Worm (Caenorhabditis elegans) whole organism, young adult: ENCODE data around the gene srh-212.
"Not testable (repeated sequence)": the region's sequence is repeated elsewhere in the genome, so short reads cannot be mapped to it uniquely, and the experiment has no call there.

Experiments
- B0261.1 ChIP-seq: sonication (generic microtip); optimal IDR thresholded peaks from 2 replicates; lab custom pipeline; 2016; ENCODE audit warnings: mild to moderate bottlenecking, missing genetic modification characterization, moderate library complexity, missing compliant biosample characterization
- D2030.7 ChIP-seq: fragments of 200-800 bp; sonication (Bioruptor generic); IDR thresholded peaks from 2 replicates; pipeline ENCODE4 v1.3.6; 2022; ENCODE audit warnings: missing genetic modification reagents, missing genetic modification characterization, missing compliant biosample characterization
- F10E7.11 ChIP-seq: sonication (generic microtip); optimal IDR thresholded peaks from 2 replicates; lab custom pipeline; 2017; ENCODE audit warnings: mild to moderate bottlenecking, missing genetic modification characterization, moderate library complexity, missing compliant biosample characterization
- F39B2.1 ChIP-seq: fragments of 200-800 bp; sonication (Bioruptor generic); IDR thresholded peaks from 2 replicates; pipeline ENCODE4 v1.3.6; 2022; ENCODE audit warnings: missing genetic modification reagents, missing genetic modification characterization, missing compliant biosample characterization
- F49E8.2 ChIP-seq: sonication (generic microtip); optimal IDR thresholded peaks from 3 replicates; lab custom pipeline; 2017; ENCODE audit warnings: missing genetic modification characterization, mild to moderate bottlenecking, missing compliant biosample characterization, antibody characterized with exemption, moderate library complexity; ENCODE audit not compliant: insufficient read depth
- F57C9.4 ChIP-seq: sonication (generic microtip); optimal IDR thresholded peaks from 2 replicates; lab custom pipeline; 2017; ENCODE audit warnings: mild to moderate bottlenecking, missing genetic modification characterization, missing compliant biosample characterization
- T07F8.4 ChIP-seq: sonication (generic microtip); optimal IDR thresholded peaks from 2 replicates; lab custom pipeline; 2016; ENCODE audit warnings: mild to moderate bottlenecking, missing genetic modification characterization, moderate library complexity, missing compliant biosample characterization
- Y79H2A.3 ChIP-seq: fragments of 200-800 bp; sonication (Bioruptor generic); conservative IDR thresholded peaks from 2 replicates; pipeline ENCODE4 v1.3.6; 2022; ENCODE audit warnings: missing genetic modification reagents, missing genetic modification characterization, missing compliant biosample characterization
- ZK185.1 ChIP-seq: sonication (generic microtip); optimal IDR thresholded peaks from 2 replicates; lab custom pipeline; 2016; ENCODE audit warnings: mild to moderate bottlenecking, missing genetic modification characterization, missing compliant biosample characterization; ENCODE audit not compliant: poor library complexity, severe bottlenecking
- aptf-2 ChIP-seq: fragments of 200-800 bp; sonication (Bioruptor generic); conservative IDR thresholded peaks from 2 replicates; pipeline ENCODE4 v1.3.6; 2022; ENCODE audit warnings: missing genetic modification reagents, missing genetic modification characterization, missing compliant biosample characterization
- attf-3 ChIP-seq: fragments of 200-800 bp; sonication (Bioruptor generic); conservative IDR thresholded peaks from 2 replicates; pipeline ENCODE4 v1.3.6; 2022; ENCODE audit warnings: missing genetic modification reagents, missing genetic modification characterization, missing compliant biosample characterization
- bed-2 ChIP-seq: fragments of 200-800 bp; sonication (Bioruptor generic); IDR thresholded peaks from 2 replicates; pipeline ENCODE4 v1.3.6; 2022; ENCODE audit warnings: missing genetic modification reagents, missing genetic modification characterization, missing compliant biosample characterization
- ccch-3 ChIP-seq: fragments of 200-800 bp; sonication (Bioruptor generic); optimal IDR thresholded peaks from 2 replicates; lab custom pipeline; 2018; ENCODE audit warnings: mild to moderate bottlenecking, missing genetic modification characterization, missing compliant biosample characterization
- ceh-100 ChIP-seq: fragments of 200-800 bp; sonication (Bioruptor generic); IDR thresholded peaks from 2 replicates; pipeline ENCODE4 v1.3.6; 2022; ENCODE audit warnings: missing genetic modification reagents, missing genetic modification characterization, missing compliant biosample characterization
- ceh-27 ChIP-seq: fragments of 200-800 bp; sonication (Bioruptor generic); optimal IDR thresholded peaks from 2 replicates; lab custom pipeline; 2018; ENCODE audit warnings: mild to moderate bottlenecking, missing genetic modification characterization, moderate library complexity, missing compliant biosample characterization
- ceh-91 ChIP-seq: fragments of 200-800 bp; sonication (Bioruptor generic); IDR thresholded peaks from 2 replicates; pipeline ENCODE4 v1.3.6; 2022; ENCODE audit warnings: missing genetic modification reagents, missing genetic modification characterization, missing compliant biosample characterization
- chd-7 ChIP-seq: sonication (generic microtip); optimal IDR thresholded peaks from 2 replicates; lab custom pipeline; 2016; ENCODE audit warnings: mild to moderate bottlenecking, missing genetic modification characterization, moderate library complexity, missing compliant biosample characterization
- ekl-4 ChIP-seq: fragments of 200-800 bp; sonication (Bioruptor generic); IDR thresholded peaks from 2 replicates; pipeline ENCODE4 v1.3.6; 2022; ENCODE audit warnings: missing genetic modification reagents, missing genetic modification characterization, missing compliant biosample characterization
- hmg-1.2 ChIP-seq: fragments of 200-800 bp; sonication (Bioruptor generic); IDR thresholded peaks from 2 replicates; pipeline ENCODE4 v1.3.6; 2022; ENCODE audit warnings: missing genetic modification reagents, missing genetic modification characterization, missing compliant biosample characterization
- lin-26 ChIP-seq: fragments of 200-800 bp; sonication (Bioruptor generic); IDR thresholded peaks from 2 replicates; pipeline ENCODE4 v1.3.6; 2022; ENCODE audit warnings: missing genetic modification reagents, missing genetic modification characterization, missing compliant biosample characterization
- lin-35 ChIP-seq, 3 experiments: fragments of 150-350 bp in 2 of 3; sonication (generic microtip) in 1 of 3; optimal IDR thresholded peaks; 2 replicates each; lab custom pipeline; 2014 to 2018; ENCODE audit warnings: missing biosample characterization in 3 of 3, missing genetic modification characterization in 3 of 3, missing genetic modification reagents in 3 of 3
- madf-10 ChIP-seq: sonication (generic microtip); optimal IDR thresholded peaks from 2 replicates; lab custom pipeline; 2016; ENCODE audit warnings: mild to moderate bottlenecking, missing genetic modification characterization, missing compliant biosample characterization
- mel-28 ChIP-seq: sonication (generic microtip); optimal IDR thresholded peaks from 2 replicates; lab custom pipeline; 2016; ENCODE audit warnings: borderline replicate concordance, mild to moderate bottlenecking, missing genetic modification characterization, missing compliant biosample characterization
- mes-4 ChIP-seq: sonication (generic microtip); optimal IDR thresholded peaks from 2 replicates; lab custom pipeline; 2016; ENCODE audit warnings: missing genotype, missing genetic modification characterization, missing compliant biosample characterization
- nfya-1 ChIP-seq: sonication (generic microtip); optimal IDR thresholded peaks from 2 replicates; lab custom pipeline; 2017; ENCODE audit warnings: antibody characterized with exemption, missing compliant biosample characterization, missing genetic modification characterization, borderline replicate concordance; ENCODE audit not compliant: insufficient read depth
- nhr-27 ChIP-seq: fragments of 200-800 bp; sonication (Bioruptor generic); optimal IDR thresholded peaks from 2 replicates; lab custom pipeline; 2018; ENCODE audit warnings: mild to moderate bottlenecking, missing genetic modification characterization, moderate library complexity, missing compliant biosample characterization
- repo-1 ChIP-seq: sonication (generic microtip); optimal IDR thresholded peaks from 2 replicates; lab custom pipeline; 2017; ENCODE audit warnings: mild to moderate bottlenecking, missing genetic modification characterization, missing compliant biosample characterization
- rpc-1 ChIP-seq, 2 experiments: fragments of 150-350 bp in 1 of 2; sonication (generic microtip) in 1 of 2; optimal IDR thresholded peaks; 2 replicates each; lab custom pipeline; 2014 to 2018; ENCODE audit warnings: missing biosample characterization in 1 of 2, missing genetic modification characterization in 1 of 2, missing genetic modification reagents in 1 of 2, missing genotype in 1 of 2
- snpc-1.3 ChIP-seq: sonication (generic microtip); optimal IDR thresholded peaks from 2 replicates; lab custom pipeline; 2017; ENCODE audit warnings: missing genetic modification characterization, mild to moderate bottlenecking, missing compliant biosample characterization, antibody characterized with exemption, moderate library complexity, missing genotype, missing genetic modification reagents; ENCODE audit not compliant: insufficient read depth
- somi-1 ChIP-seq: fragments of 200-800 bp; sonication (Bioruptor generic); optimal IDR thresholded peaks from 2 replicates; lab custom pipeline; 2018; ENCODE audit warnings: mild to moderate bottlenecking, missing genetic modification characterization, missing compliant biosample characterization
- sptf-2 ChIP-seq: fragments of 200-800 bp; sonication (Bioruptor generic); optimal IDR thresholded peaks from 2 replicates; lab custom pipeline; 2018; ENCODE audit warnings: mild to moderate bottlenecking, missing genetic modification characterization, missing compliant biosample characterization
- unc-62 ChIP-seq: fragments of 150-350 bp; optimal IDR thresholded peaks from 2 replicates; lab custom pipeline; 2014; ENCODE audit warnings: missing biosample characterization, missing genetic modification reagents, missing genetic modification characterization
- zim-3 ChIP-seq: sonication (generic microtip); optimal IDR thresholded peaks from 2 replicates; lab custom pipeline; 2017; ENCODE audit warnings: mild to moderate bottlenecking, missing genetic modification characterization, moderate library complexity, missing compliant biosample characterization
- ztf-18 ChIP-seq: sonication (generic microtip); optimal IDR thresholded peaks from 2 replicates; lab custom pipeline; 2016; ENCODE audit warnings: missing genotype, mild to moderate bottlenecking, missing genetic modification characterization, missing compliant biosample characterization
- ztf-22 ChIP-seq: fragments of 200-800 bp; sonication (Bioruptor generic); optimal IDR thresholded peaks from 2 replicates; lab custom pipeline; 2018; ENCODE audit warnings: mild to moderate bottlenecking, missing genetic modification characterization, moderate library complexity, missing compliant biosample characterization

The srh-212 gene

DNA sequence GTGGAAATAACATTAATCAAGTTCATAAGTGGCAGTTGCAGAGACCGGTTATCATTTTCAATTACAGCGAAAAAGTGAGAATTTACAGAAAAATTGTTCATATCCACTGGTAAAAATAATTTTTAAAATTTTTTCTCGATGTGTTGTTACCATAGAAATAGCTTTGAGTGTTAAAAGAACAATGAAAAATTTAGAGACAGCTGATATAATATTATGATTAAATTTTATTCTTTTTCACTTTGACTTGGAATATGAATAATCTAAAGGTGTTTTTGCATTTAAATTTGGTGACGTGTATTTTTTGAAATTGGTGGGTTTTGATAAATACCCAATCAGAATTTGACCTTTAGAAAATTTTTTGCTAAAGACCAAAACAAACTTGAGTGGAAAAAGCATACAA, 34.6 kb upstream of the srh-212 start, which contains the start of gene F59B1.6:
F59B1.6 (minus strand) TSS at position 101 of the 400 bp plus-strand sequence.
- TF ChIP-seq ekl-4, result no peak
- no peak for TF ChIP-seq hmg-1.2 (GFP tag; lab: Robert Waterston, UW)
- TF ChIP-seq F57C9.4 (tag; lab: Kevin White, UChicago), result no peak
- TF ChIP-seq D2030.7 (GFP tag; lab: Robert Waterston, UW), result no peak
- TF ChIP-seq nhr-27 (tag; lab: Kevin White, UChicago), result no peak
- no peak for TF ChIP-seq F39B2.1 (GFP tag; lab: Robert Waterston, UW)
- TF ChIP-seq, all 124 proteins: peak for 0

DNA sequence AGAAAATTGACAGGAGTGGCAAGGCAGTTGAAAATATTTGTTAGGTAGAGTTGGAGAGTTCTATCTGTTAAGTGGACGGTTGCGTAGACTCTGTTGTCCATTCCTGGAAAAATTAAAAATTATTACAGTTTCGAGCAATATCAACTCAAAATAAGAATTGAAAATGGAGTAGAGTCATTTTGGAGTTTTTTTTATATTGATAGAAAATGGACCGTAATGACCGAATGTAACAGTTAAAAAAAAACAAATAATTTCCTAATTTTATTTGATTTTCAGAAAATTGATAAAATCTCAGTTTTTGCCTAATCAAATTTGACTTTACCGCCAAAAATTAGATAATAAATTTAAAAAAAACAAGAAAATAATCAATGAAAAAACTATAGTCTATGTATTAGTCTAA, 30.0 kb upstream of the srh-212 start, which contains the start of gene F59B1.4:
F59B1.4 (minus strand) TSS at position 101 of the 400 bp plus-strand sequence.
- TF ChIP-seq B0261.1, result no peak
- no peak for TF ChIP-seq aptf-2 (GFP tag; lab: Robert Waterston, UW)
- no peak for TF ChIP-seq ztf-22 (GFP tag; lab: Kevin White, UChicago)
- TF ChIP-seq repo-1 (tag; lab: Kevin White, UChicago), result no peak
- TF ChIP-seq madf-10 (tag; lab: Kevin White, UChicago), result no peak
- no peak for TF ChIP-seq ceh-27 (GFP tag; lab: Kevin White, UChicago)
- TF ChIP-seq ztf-18 (tag; lab: Kevin White, UChicago), result no peak
- no peak for TF ChIP-seq F49E8.2 (tag; lab: Kevin White, UChicago)
- no peak for TF ChIP-seq sptf-2 (GFP tag; lab: Kevin White, UChicago)
- TF ChIP-seq mes-4, result no peak
- TF ChIP-seq ccch-3 (GFP tag; lab: Kevin White, UChicago), result no peak
- no peak for TF ChIP-seq ceh-91 (GFP tag; lab: Robert Waterston, UW)
- no peak for TF ChIP-seq F10E7.11 (tag; lab: Kevin White, UChicago)
- TF ChIP-seq mel-28 (tag; lab: Kevin White, UChicago), result no peak
- no peak for TF ChIP-seq lin-35 (GFP tag; optimal IDR thresholded peaks at IDR 0.05; lab: Kevin White, UChicago)
- no peak for TF ChIP-seq lin-26 (GFP tag; lab: Robert Waterston, UW)
- TF ChIP-seq Y79H2A.3 (GFP tag; lab: Robert Waterston, UW), result no peak
- TF ChIP-seq, all 124 proteins: peak for 0

DNA sequence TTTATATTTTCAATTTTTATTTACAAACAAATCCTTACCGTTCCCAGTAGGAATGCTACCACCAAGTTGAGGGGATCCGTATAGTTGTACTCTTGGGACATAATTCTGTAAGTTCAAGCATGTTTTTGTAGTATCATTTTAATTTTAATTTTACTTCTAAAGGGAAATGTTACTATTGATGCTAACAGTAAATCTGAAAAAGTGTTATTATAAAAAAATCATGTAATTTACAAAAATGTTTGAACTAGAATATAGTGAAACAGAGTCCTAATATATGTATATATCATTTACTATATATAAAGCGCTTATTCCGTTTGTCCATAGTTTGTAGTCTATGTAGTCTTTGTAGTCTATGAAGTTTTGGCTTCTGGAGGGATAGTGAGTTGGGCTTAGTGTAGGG, 23.7 kb upstream of the srh-212 start, which contains the start of gene srx-93:
srx-93 (minus strand) TSS at position 101 of the 400 bp plus-strand sequence.
- TF ChIP-seq somi-1; F49E8.2 (tag; lab: Kevin White, UChicago); ceh-100 (GFP tag; lab: Robert Waterston, UW): not testable (repeated sequence)

ce11 chrV:3616844-3617243, 19.9 kb upstream of the srh-212 start:
- TF ChIP-seq T07F8.4 (tag; lab: Kevin White, UChicago) (no peak), zim-3 (tag; lab: Kevin White, UChicago) (no peak), rpc-1 (optimal IDR thresholded peaks at IDR 0.05; lab: Kevin White, UChicago) (no peak), rpc-1 (tag; optimal IDR thresholded peaks at IDR 0.05; lab: Kevin White, UChicago) (no peak), snpc-1.3 (no peak), F10E7.11 (tag; lab: Kevin White, UChicago) (no peak), attf-3 (GFP tag; lab: Robert Waterston, UW) (no peak), chd-7 (tag; lab: Kevin White, UChicago) (no peak), ceh-100 (GFP tag; lab: Robert Waterston, UW) (no peak), nfya-1 (no peak), F39B2.1 (GFP tag; lab: Robert Waterston, UW) (no peak), repo-1 (tag; lab: Kevin White, UChicago) (no peak), ZK185.1 (tag; lab: Kevin White, UChicago) (no peak), bed-2 (GFP tag; lab: Robert Waterston, UW) (no peak), unc-62 (GFP tag; lab: Kevin White, UChicago) (no peak)
